Worm (Caenorhabditis elegans): ENCODE results near the gene nep-8.
A peak's percentile ranks its signal among the peaks of the same experiment; 100 is the strongest.

The nep-8 gene

DNA sequence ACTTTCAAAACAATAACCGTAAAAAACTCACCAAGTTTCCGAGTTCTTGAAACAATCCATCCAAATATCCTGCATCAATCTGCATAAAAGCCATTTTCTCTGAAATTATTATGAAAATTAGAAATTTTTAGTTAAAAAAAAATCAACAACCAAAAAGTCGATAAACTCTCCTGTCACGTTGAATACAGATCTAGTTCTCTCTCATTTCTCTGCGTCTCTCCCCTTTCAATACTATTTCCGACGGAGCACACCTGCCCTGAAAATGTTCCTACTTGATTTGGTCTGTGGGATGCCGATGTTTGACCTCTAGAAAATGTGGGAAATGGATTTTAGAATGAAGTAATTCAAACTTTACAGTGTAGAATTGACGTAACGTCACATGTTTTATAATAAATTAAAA is 16.1 kb upstream of the nep-8 start, which contains the start of gene T06D4.6:
TSS of gene T06D4.6 (minus strand) at position 101 of the 400 bp plus-strand sequence.
- TF ChIP-seq hmg-1.2 (GFP tag; IDR thresholded peaks at IDR 0.05) (peak; percentile 52; the same call in 1 of the 2 replicates), somi-1 (GFP tag; optimal IDR thresholded peaks at IDR 0.05) (no peak), nhr-27 (tag; optimal IDR thresholded peaks at IDR 0.05) (no peak)

DNA sequence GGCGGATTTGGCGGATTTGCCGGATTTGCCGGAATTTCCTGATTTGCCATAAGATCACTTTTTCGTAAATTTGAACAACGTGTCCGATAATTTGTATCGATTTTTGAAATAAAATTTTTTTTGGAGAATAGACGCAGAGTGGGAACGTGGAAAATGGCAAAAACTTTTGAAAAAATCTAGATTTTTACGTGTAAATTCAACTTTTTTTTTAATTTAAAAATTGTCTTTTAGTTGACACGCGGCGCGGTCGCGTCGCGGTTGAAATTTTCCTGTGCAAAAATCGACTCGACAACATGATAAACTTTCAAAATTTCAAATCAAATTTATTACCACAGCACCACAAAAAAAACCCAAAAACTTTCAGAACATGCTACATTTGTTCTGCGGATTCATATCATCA is 8.2 kb upstream of the nep-8 start, which contains the start of gene nep-20:
TSS of gene nep-20 (minus strand) at position 101 of the 400 bp plus-strand sequence.
- TF ChIP-seq ets-4 (GFP tag; optimal IDR thresholded peaks at IDR 0.05) (no peak), B0261.1 (tag; optimal IDR thresholded peaks at IDR 0.05) (no peak), attf-5 (GFP tag; optimal IDR thresholded peaks at IDR 0.05) (no peak)

DNA sequence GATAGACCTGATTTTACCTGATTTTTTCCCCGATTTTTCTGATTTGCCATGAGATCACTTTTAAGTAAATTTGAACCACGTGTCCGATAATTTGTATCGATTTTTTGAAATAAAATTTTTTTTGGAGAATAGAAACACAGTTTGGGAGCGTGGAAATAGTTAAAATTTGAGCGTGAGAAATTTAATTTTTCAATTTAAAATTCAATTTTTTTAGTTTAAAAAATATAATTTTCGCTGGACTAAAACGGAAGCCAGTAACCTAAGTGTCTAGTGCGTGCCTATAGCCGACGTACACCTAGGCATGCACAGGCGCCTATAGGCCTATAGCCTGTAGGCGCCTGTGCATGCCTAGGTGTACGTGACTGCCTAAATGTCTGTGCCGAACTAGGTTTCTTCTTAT is 4.4 kb upstream of the nep-8 start, which contains the start of gene nep-9:
TSS of gene nep-9 (minus strand) at position 101 of the 400 bp plus-strand sequence.
- TF ChIP-seq K12H6.12 (tag; optimal IDR thresholded peaks at IDR 0.05) (no peak), attf-3 (GFP tag; conservative IDR thresholded peaks at IDR 0.05) (no peak), nhr-90 (tag; optimal IDR thresholded peaks at IDR 0.05) (no peak), hrde-1 (tag; optimal IDR thresholded peaks at IDR 0.05; ENCODE audit: borderline replicate concordance) (no peak), bed-2 (GFP tag; IDR thresholded peaks at IDR 0.05) (no peak)

DNA sequence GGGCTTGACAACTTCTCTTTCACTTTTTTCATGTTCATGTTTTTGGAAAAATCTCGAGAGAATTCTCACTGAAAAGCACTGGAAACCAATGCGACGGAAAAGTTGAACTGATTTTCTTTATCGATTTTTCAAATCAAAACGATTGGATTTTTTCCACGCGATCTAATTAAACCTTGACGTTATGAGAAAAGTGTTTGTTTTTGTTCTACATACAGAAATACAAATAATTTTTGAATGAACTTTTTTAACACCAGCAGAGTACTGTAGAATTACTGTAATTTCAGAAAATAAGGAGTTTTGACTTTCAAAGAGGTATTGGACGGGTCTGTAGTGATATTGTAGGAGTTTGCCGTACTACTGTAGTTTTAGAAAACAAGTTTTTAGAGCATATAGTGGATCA is 781 bp upstream of the nep-8 start, which contains the start of gene nep-10:
TSS of gene nep-10 (minus strand) at position 101 of the 400 bp plus-strand sequence.
- no peak for TF ChIP-seq F55B11.4 (tag; optimal IDR thresholded peaks at IDR 0.05; ENCODE audit: borderline replicate concordance, insufficient read depth)
- no peak for TF ChIP-seq mes-4 (tag; optimal IDR thresholded peaks at IDR 0.05)
- TF ChIP-seq ekl-4 (GFP tag; IDR thresholded peaks at IDR 0.05): no peak

DNA sequence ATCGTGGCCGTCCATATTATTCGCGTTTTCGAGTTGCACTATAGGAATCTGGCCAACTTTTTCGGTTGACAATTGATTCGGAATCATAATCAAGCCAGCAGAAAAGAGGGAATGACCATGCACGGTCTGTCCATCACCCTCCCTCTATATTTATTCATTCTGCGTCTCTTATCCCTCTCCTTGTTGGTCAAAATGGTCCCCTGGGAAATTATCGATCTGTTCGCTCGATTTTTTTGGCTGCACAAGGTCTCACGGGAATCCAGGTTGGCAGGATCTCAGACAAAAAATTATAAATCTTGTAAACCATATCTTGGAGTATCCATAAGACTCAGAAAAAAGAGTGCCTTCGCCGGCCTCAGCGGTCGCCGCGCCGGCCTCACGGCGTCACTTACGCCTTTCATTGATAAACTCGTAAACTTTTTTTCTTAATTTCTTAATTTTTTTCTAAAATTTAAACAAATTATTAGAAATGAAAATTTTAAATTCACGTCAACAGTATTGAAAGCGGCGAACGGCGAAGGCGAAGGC is 10.8 kb downstream of the nep-8 start, which contains the start of the genes F18A12.7 and F18A12.2:
TSS of gene F18A12.7 (minus strand) at position 101 of the 528 bp plus-strand sequence.
TSS of gene F18A12.2 (plus strand) at position 478 of the 528 bp plus-strand sequence.
- peak; percentile 67; the same call in 1 of the 2 replicates for TF ChIP-seq aptf-2 (GFP tag; conservative IDR thresholded peaks at IDR 0.05)
- TF ChIP-seq nhr-90 (tag; optimal IDR thresholded peaks at IDR 0.05): no peak
- TF ChIP-seq madf-6 (GFP tag; IDR thresholded peaks at IDR 0.05): no peak

DNA sequence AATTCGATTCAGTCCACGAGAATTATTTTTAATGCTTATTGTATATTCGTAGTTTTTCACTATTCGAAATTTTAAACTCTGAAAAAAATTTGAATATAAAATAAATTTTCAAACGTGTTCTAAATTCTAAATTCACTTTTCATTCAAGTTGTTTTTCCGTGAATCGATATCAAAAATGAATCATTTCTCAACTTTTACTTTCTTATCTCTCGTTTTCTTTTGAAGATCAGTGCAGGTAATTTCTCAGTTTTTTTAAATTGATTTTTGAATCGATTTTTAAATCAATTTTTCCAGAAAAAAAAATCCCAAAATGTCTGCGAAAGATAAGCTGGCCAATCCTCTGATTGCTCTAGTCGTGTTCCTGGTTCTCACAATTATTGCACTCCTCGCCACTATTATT is 12.9 kb downstream of the nep-8 start, which contains the start of gene nep-6:
TSS of gene nep-6 (plus strand) at position 301 of the 400 bp plus-strand sequence.
- TF ChIP-seq hrde-1 (tag; optimal IDR thresholded peaks at IDR 0.05; ENCODE audit: borderline replicate concordance) (no peak), xnd-1 (tag; optimal IDR thresholded peaks at IDR 0.05) (no peak), mxl-1 (tag; optimal IDR thresholded peaks at IDR 0.05) (no peak), ztf-22 (GFP tag; optimal IDR thresholded peaks at IDR 0.05) (no peak), lir-1 (GFP tag; conservative IDR thresholded peaks at IDR 0.05) (no peak), ztf-6 (GFP tag; IDR thresholded peaks at IDR 0.05) (no peak), lin-26 (GFP tag; IDR thresholded peaks at IDR 0.05) (no peak), D2030.7 (GFP tag; IDR thresholded peaks at IDR 0.05) (no peak), pha-4 (tag; optimal IDR thresholded peaks at IDR 0.05) (no peak), nfya-2 (GFP tag; IDR thresholded peaks at IDR 0.05) (no peak), hlh-26 (GFP tag; conservative IDR thresholded peaks at IDR 0.05) (no peak), rcor-1 (GFP tag; IDR thresholded peaks at IDR 0.05) (no peak), unc-62 (GFP tag; optimal IDR thresholded peaks at IDR 0.05) (no peak), tbx-9 (tag; optimal IDR thresholded peaks at IDR 0.05; ENCODE audit: borderline replicate concordance) (no peak), nhr-90 (tag; optimal IDR thresholded peaks at IDR 0.05) (no peak), F52B5.7 (tag; optimal IDR thresholded peaks at IDR 0.05) (no peak), hsf-1 (GFP tag; IDR thresholded peaks at IDR 0.05) (no peak), hmg-1.2 (GFP tag; IDR thresholded peaks at IDR 0.05) (no peak)
